Fruit fly (Drosophila melanogaster): ENCODE measurements around the gene RnpS1.

The RnpS1 gene

dm6 chr3R:9512193-9513051, 39.4 kb upstream of the RnpS1 start:
- TF ChIP-seq CG11617 (GFP tag; optimal IDR thresholded peaks at IDR 0.05) (no peak), tj (GFP tag; optimal IDR thresholded peaks at IDR 0.05) (no peak), ovo (GFP tag; optimal IDR thresholded peaks at IDR 0.05) (no peak), cnc (optimal IDR thresholded peaks at IDR 0.05) (peak; percentile 70 to 88)

- TF ChIP-seq CG7101 (tag; optimal IDR thresholded peaks at IDR 0.05) = peak; percentile 79
- peak; percentile 69 for TF ChIP-seq CG14711 (tag; optimal IDR thresholded peaks at IDR 0.05)
- TF ChIP-seq cic (GFP tag; optimal IDR thresholded peaks at IDR 0.05) = no peak
- no peak for TF ChIP-seq CG5204 (GFP tag; optimal IDR thresholded peaks at IDR 0.05)
- peak; percentile 94 for TF ChIP-seq CG1620 (GFP tag; optimal IDR thresholded peaks at IDR 0.05)
- TF ChIP-seq CG12768 (GFP tag; optimal IDR thresholded peaks at IDR 0.05) = peak; percentile 73
- peak; percentile 46 for TF ChIP-seq tj (GFP tag; optimal IDR thresholded peaks at IDR 0.05)
- peak; percentile 80 for TF ChIP-seq ovo (GFP tag; optimal IDR thresholded peaks at IDR 0.05)
- TF ChIP-seq bab1 (GFP tag; optimal IDR thresholded peaks at IDR 0.05) = peak; percentile 65
- TF ChIP-seq Crg-1 (GFP tag; optimal IDR thresholded peaks at IDR 0.05) = peak; percentile 86
- peak; percentile 97 for TF ChIP-seq toe (GFP tag; optimal IDR thresholded peaks at IDR 0.05)
- peak; percentile 67 for TF ChIP-seq pad (GFP tag; optimal IDR thresholded peaks at IDR 0.05)
- TF ChIP-seq CG7045 (GFP tag; optimal IDR thresholded peaks at IDR 0.05) = peak; percentile 76
- TF ChIP-seq Clk (GFP tag; optimal IDR thresholded peaks at IDR 0.05) = no peak
- TF ChIP-seq CG11617 (GFP tag; optimal IDR thresholded peaks at IDR 0.05) = peak; percentile 76
- TF ChIP-seq Hr96 (GFP tag; optimal IDR thresholded peaks at IDR 0.05) = no peak
- no peak for TF ChIP-seq cnc (optimal IDR thresholded peaks at IDR 0.05)
- TF ChIP-seq Mnt (GFP tag; optimal IDR thresholded peaks at IDR 0.05) = peak; percentile 87
- TF ChIP-seq kay (GFP tag; ENCODE audit: borderline replicate concordance) = no peak
- TF ChIP-seq CG33017 (tag; optimal IDR thresholded peaks at IDR 0.05) = peak; percentile 49
These were observed 38.8 kb upstream of the RnpS1 start, which contains the start of the genes Ras85D and Rlb1 for dm6 chr3R:9513052-9513420. Ras85D (minus strand) TSS chr3R:9513067. Rlb1 (plus strand) TSS chr3R:9513327.

dm6 chr3R:9515860-9516344, 35.9 kb upstream of the RnpS1 start, which contains the start of the genes mRpL47, CG8176 and Kdm3:
mRpL47 (minus strand) TSS chr3R:9515908.
CG8176 (plus strand) TSS chr3R:9516007.
Kdm3 (plus strand) TSS chr3R:9516007.
- TF ChIP-seq CG12768 (GFP tag; optimal IDR thresholded peaks at IDR 0.05) (peak; percentile 22), kay (GFP tag; ENCODE audit: borderline replicate concordance) (no peak), Hr96 (GFP tag; optimal IDR thresholded peaks at IDR 0.05) (no peak), CG33017 (tag; optimal IDR thresholded peaks at IDR 0.05) (no peak), CG5204 (GFP tag; optimal IDR thresholded peaks at IDR 0.05) (no peak), cic (GFP tag; optimal IDR thresholded peaks at IDR 0.05) (peak; percentile 78), CG11617 (GFP tag; optimal IDR thresholded peaks at IDR 0.05) (peak; percentile 73), CG1620 (GFP tag; optimal IDR thresholded peaks at IDR 0.05) (peak; percentile 86), tj (GFP tag; optimal IDR thresholded peaks at IDR 0.05) (peak; percentile 54), cnc (optimal IDR thresholded peaks at IDR 0.05) (no peak), Crg-1 (GFP tag; optimal IDR thresholded peaks at IDR 0.05) (peak; percentile 37), Mnt (GFP tag; optimal IDR thresholded peaks at IDR 0.05) (peak; percentile 89), bab1 (GFP tag; optimal IDR thresholded peaks at IDR 0.05) (peak; percentile 80), CG7045 (GFP tag; optimal IDR thresholded peaks at IDR 0.05) (peak; percentile 5), CG14711 (tag; optimal IDR thresholded peaks at IDR 0.05) (peak; percentile 80), CG7101 (tag; optimal IDR thresholded peaks at IDR 0.05) (peak; percentile 61), ovo (GFP tag; optimal IDR thresholded peaks at IDR 0.05) (peak; percentile 1), toe (GFP tag; optimal IDR thresholded peaks at IDR 0.05) (no peak), pad (GFP tag; optimal IDR thresholded peaks at IDR 0.05) (peak; percentile 45), Clk (GFP tag; optimal IDR thresholded peaks at IDR 0.05) (peak; percentile 63)

dm6 chr3R:9516400-9516852, 35.4 kb upstream of the RnpS1 start:
- TF ChIP-seq ovo (GFP tag; optimal IDR thresholded peaks at IDR 0.05) (peak; percentile 12), CG5204 (GFP tag; optimal IDR thresholded peaks at IDR 0.05) (no peak), CG11617 (GFP tag; optimal IDR thresholded peaks at IDR 0.05) (no peak), CG14711 (tag; optimal IDR thresholded peaks at IDR 0.05) (peak; percentile 31), Hr96 (GFP tag; optimal IDR thresholded peaks at IDR 0.05) (no peak)

- peak; percentile 94 for TF ChIP-seq Hr96 (GFP tag; optimal IDR thresholded peaks at IDR 0.05)
- peak; percentile 64 for TF ChIP-seq pad (GFP tag; optimal IDR thresholded peaks at IDR 0.05)
- no peak for TF ChIP-seq Crg-1 (GFP tag; optimal IDR thresholded peaks at IDR 0.05)
- TF ChIP-seq CG14711 (tag; optimal IDR thresholded peaks at IDR 0.05) = peak; percentile 86
- TF ChIP-seq CG11617 (GFP tag; optimal IDR thresholded peaks at IDR 0.05) = peak; percentile 60
- peak; percentile 96 for TF ChIP-seq CG7045 (GFP tag; optimal IDR thresholded peaks at IDR 0.05)
- TF ChIP-seq cnc (optimal IDR thresholded peaks at IDR 0.05) = no peak
- peak; percentile 14 for TF ChIP-seq CG1620 (GFP tag; optimal IDR thresholded peaks at IDR 0.05)
- TF ChIP-seq kay (GFP tag; ENCODE audit: borderline replicate concordance) = peak; percentile 91
- TF ChIP-seq CG12768 (GFP tag; optimal IDR thresholded peaks at IDR 0.05) = peak; percentile 95
- TF ChIP-seq ovo (GFP tag; optimal IDR thresholded peaks at IDR 0.05) = no peak
- no peak for TF ChIP-seq CG5204 (GFP tag; optimal IDR thresholded peaks at IDR 0.05)
- TF ChIP-seq CG7101 (tag; optimal IDR thresholded peaks at IDR 0.05) = peak; percentile 91
- TF ChIP-seq bab1 (GFP tag; optimal IDR thresholded peaks at IDR 0.05) = peak; percentile 40
- TF ChIP-seq tj (GFP tag; optimal IDR thresholded peaks at IDR 0.05) = peak; percentile 50
- TF ChIP-seq CG33017 (tag; optimal IDR thresholded peaks at IDR 0.05) = peak; percentile 92
- TF ChIP-seq toe (GFP tag; optimal IDR thresholded peaks at IDR 0.05) = no peak
- TF ChIP-seq cic (GFP tag; optimal IDR thresholded peaks at IDR 0.05) = peak; percentile 83
- TF ChIP-seq Clk (GFP tag; optimal IDR thresholded peaks at IDR 0.05) = peak; percentile 90
- TF ChIP-seq Mnt (GFP tag; optimal IDR thresholded peaks at IDR 0.05) = peak; percentile 81
These were observed 23.7 kb upstream of the RnpS1 start for dm6 chr3R:9527907-9528842.
